Worm (Caenorhabditis elegans) whole organism, L4 larva: ENCODE measurements around the gene Y54F10AM.8.

Experiments used
- F49E8.2 ChIP-seq: sonication (generic microtip); optimal IDR thresholded peaks from 2 replicates; lab custom pipeline; 2016; ENCODE audit warnings: missing compliant biosample characterization, mild to moderate bottlenecking, missing genetic modification characterization, borderline replicate concordance
- ceh-82 ChIP-seq: sonication (generic microtip); optimal IDR thresholded peaks from 2 replicates; lab custom pipeline; 2017; ENCODE audit warnings: missing biosample characterization, missing genetic modification characterization
- ctbp-1 ChIP-seq: fragments of 200-800 bp; sonication (Bioruptor generic); IDR thresholded peaks from 2 replicates; pipeline ENCODE4 v1.3.6; 2022; ENCODE audit warnings: missing genetic modification reagents, missing genetic modification characterization, missing compliant biosample characterization
- lin-29 ChIP-seq: fragments of 200-800 bp; sonication (Bioruptor generic); IDR thresholded peaks from 2 replicates; pipeline ENCODE4 v1.3.6; 2022; ENCODE audit warnings: missing genetic modification reagents, missing genetic modification characterization, missing compliant biosample characterization
- nhr-237 ChIP-seq: sonication (generic microtip); optimal IDR thresholded peaks from 2 replicates; lab custom pipeline; 2017; ENCODE audit warnings: missing biosample characterization, missing genetic modification characterization

DNA sequence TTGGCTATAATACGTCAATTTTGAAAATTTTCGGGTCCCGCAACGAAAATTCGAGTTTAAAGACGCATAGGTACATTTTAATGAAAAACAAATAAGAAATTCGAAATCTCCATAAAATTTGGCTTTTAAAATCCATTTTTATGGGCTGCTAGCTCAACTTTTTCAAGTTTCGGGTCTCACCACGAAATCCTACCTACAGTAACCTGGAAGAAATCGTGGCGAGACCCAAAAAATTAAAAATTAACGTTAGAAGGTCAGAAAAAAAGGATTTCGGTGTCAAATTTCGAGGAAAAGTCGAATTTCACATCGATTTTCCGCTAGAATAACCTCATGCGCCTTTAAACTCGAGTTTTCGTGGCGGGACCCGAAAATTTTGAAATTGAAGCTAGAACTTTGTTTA lies 25.6 kb downstream of the Y54F10AM.8 start:
- TF ChIP-seq lin-29 (GFP tag; lab: Robert Waterston, UW) (no peak), F49E8.2 (tag; lab: Kevin White, UChicago) (no peak), nhr-237 (tag; lab: Kevin White, UChicago) (no peak), ceh-82 (tag; lab: Kevin White, UChicago) (no peak), ctbp-1 (GFP tag; lab: Robert Waterston, UW) (no peak)
